Worm (Caenorhabditis elegans) whole organism, midembryonic: Measurements from ENCODE around the gene srj-21.

Source experiments
- flt-1 ChIP-seq: fragments of 200-800 bp; sonication (Bioruptor generic); IDR thresholded peaks from 2 replicates; pipeline ENCODE4 v1.3.6; 2022; ENCODE audit warnings: missing genetic modification characterization, missing compliant biosample characterization
- klf-2 ChIP-seq: fragments of 200-800 bp; sonication (Bioruptor generic); conservative IDR thresholded peaks from 2 replicates; pipeline ENCODE4 v1.3.6; 2022; ENCODE audit warnings: missing genetic modification reagents, missing genetic modification characterization, missing compliant biosample characterization
- med-1 ChIP-seq: sonication (generic microtip); optimal IDR thresholded peaks from 2 replicates; lab custom pipeline; 2017; ENCODE audit warnings: missing genetic modification characterization, mild to moderate bottlenecking, missing compliant biosample characterization, antibody characterized with exemption, missing genetic modification reagents; ENCODE audit not compliant: insufficient read depth
- ref-1 ChIP-seq: fragments of 200-800 bp; sonication (Bioruptor generic); conservative IDR thresholded peaks from 2 replicates; pipeline ENCODE4 v1.3.6; 2022; ENCODE audit warnings: missing genetic modification reagents, missing genetic modification characterization, missing compliant biosample characterization
- ztf-29 ChIP-seq: fragments of 200-800 bp; sonication (Bioruptor generic); IDR thresholded peaks from 2 replicates; pipeline ENCODE4 v1.3.6; 2022; ENCODE audit warnings: missing genetic modification reagents, missing genetic modification characterization, missing compliant biosample characterization

DNA sequence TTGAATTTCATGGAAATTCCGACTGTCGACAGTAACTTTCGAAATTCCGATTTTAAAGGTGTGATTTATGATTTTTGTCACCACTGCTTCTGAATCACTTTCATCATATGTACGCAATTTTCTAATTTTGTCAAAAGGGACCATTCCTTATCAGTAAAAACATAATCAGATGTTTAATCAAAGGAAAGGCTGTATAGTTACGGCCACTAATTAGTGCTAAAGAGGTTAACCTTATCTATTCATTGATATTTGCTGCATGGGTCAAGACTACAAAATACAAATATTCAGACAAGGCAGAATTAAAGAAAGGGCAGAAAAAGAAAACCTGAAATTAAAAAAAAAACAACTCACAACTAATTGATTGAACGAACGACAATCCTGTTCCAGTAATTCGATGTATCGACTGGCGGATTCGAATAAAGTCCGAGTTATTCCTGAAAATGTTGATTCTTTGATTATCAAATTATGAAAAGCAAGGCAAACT, 13.1 kb upstream of the srj-21 start, which contains the start of gene T28B11.1:
- no peak for TF ChIP-seq ref-1 (GFP tag; lab: Robert Waterston, UW)
- no peak for TF ChIP-seq ztf-29 (GFP tag; lab: Robert Waterston, UW)
- no peak for TF ChIP-seq klf-2 (GFP tag; lab: Robert Waterston, UW)
- no peak for TF ChIP-seq flt-1
- TF ChIP-seq med-1, result no peak
